Worm (Caenorhabditis elegans): ENCODE results near the gene F53C3.11.
A peak's percentile ranks its signal among the peaks of the same experiment; 100 is the strongest.

Gene F53C3.11

ce11 chrII:3911284-3911683, 4.8 kb upstream of the F53C3.11 start (continued):
- TF ChIP-seq F44E2.7 (GFP tag; IDR thresholded peaks at IDR 0.05): no peak
- TF ChIP-seq nhr-77 (tag; optimal IDR thresholded peaks at IDR 0.05): peak; percentile 84
- no peak for TF ChIP-seq mxl-2 (GFP tag; conservative IDR thresholded peaks at IDR 0.05)
- TF ChIP-seq dmd-6 (GFP tag; IDR thresholded peaks at IDR 0.05): peak; percentile 86
- TF ChIP-seq pqm-1 (tag; optimal IDR thresholded peaks at IDR 0.05): peak; percentile 38
- TF ChIP-seq dve-1 (tag; optimal IDR thresholded peaks at IDR 0.05; ENCODE audit: insufficient read depth): peak; percentile 76
- no peak for TF ChIP-seq nhr-111 (GFP tag; optimal IDR thresholded peaks at IDR 0.05)

DNA sequence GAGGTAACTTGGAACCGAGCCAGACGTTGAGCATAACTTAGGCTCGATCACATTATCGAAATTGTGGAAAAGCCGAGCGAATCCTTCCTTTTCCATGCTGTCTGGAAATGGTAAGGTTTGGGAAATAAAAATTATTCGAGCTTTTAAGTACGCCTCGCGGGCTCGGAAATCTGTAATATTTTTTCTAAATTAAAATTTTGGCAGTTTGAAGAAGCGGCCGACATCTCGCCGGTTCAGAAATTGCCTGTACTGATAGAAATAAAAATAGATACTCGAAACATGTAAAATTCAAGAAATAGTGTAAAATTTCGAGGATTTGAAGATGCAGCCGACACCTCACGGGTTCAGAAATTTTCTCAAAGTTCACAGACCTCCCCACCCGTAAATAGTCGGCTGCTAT, 4.2 kb upstream of the F53C3.11 start, which contains the start of gene bcmo-2:
TSS of gene bcmo-2 (minus strand) at position 101 of the 400 bp plus-strand sequence.
- TF ChIP-seq tag-97 (GFP tag; IDR thresholded peaks at IDR 0.05): no peak
- no peak for TF ChIP-seq daf-8 (GFP tag; IDR thresholded peaks at IDR 0.05)
- no peak for TF ChIP-seq ZK546.5 (tag; optimal IDR thresholded peaks at IDR 0.05)
- no peak for TF ChIP-seq sdz-12 (GFP tag; optimal IDR thresholded peaks at IDR 0.05)
- TF ChIP-seq ces-1 (GFP tag; optimal IDR thresholded peaks at IDR 0.05): no peak
- no peak for TF ChIP-seq rbr-2 (tag; optimal IDR thresholded peaks at IDR 0.05)
- TF ChIP-seq pqm-1 (tag; optimal IDR thresholded peaks at IDR 0.05): no peak
- no peak for TF ChIP-seq arid-1 (GFP tag; conservative IDR thresholded peaks at IDR 0.05)
- TF ChIP-seq nhr-11 (tag; optimal IDR thresholded peaks at IDR 0.05): no peak
- no peak for TF ChIP-seq dmd-6 (GFP tag; IDR thresholded peaks at IDR 0.05)
- TF ChIP-seq lin-15B (tag; optimal IDR thresholded peaks at IDR 0.05): no peak
- no peak for TF ChIP-seq nhr-77 (tag; optimal IDR thresholded peaks at IDR 0.05)
- TF ChIP-seq T20F7.1 (GFP tag; optimal IDR thresholded peaks at IDR 0.05): no peak
- TF ChIP-seq F44E2.7 (GFP tag; IDR thresholded peaks at IDR 0.05): no peak
- TF ChIP-seq T26A8.4 (GFP tag; IDR thresholded peaks at IDR 0.05): no peak
- TF ChIP-seq gei-8 (GFP tag; optimal IDR thresholded peaks at IDR 0.05): no peak
- no peak for TF ChIP-seq dmd-9 (GFP tag; IDR thresholded peaks at IDR 0.05)
- TF ChIP-seq Y75B8A.6 (GFP tag; IDR thresholded peaks at IDR 0.05): no peak

- no peak for TF ChIP-seq dve-1 (tag; optimal IDR thresholded peaks at IDR 0.05; ENCODE audit: insufficient read depth)
- TF ChIP-seq unc-62 (GFP tag; optimal IDR thresholded peaks at IDR 0.05 in 1 of 2): peak in 1 of 2 experiments; percentile 91
- no peak for TF ChIP-seq unc-62 (tag; optimal IDR thresholded peaks at IDR 0.05)
- no peak for TF ChIP-seq vab-7 (GFP tag; IDR thresholded peaks at IDR 0.05)
- no peak for TF ChIP-seq nhr-77 (tag; optimal IDR thresholded peaks at IDR 0.05)
- no peak for TF ChIP-seq mdt-29 (GFP tag; IDR thresholded peaks at IDR 0.05)
These were observed 2.8 kb upstream of the F53C3.11 start for ce11 chrII:3909301-3909700.

DNA sequence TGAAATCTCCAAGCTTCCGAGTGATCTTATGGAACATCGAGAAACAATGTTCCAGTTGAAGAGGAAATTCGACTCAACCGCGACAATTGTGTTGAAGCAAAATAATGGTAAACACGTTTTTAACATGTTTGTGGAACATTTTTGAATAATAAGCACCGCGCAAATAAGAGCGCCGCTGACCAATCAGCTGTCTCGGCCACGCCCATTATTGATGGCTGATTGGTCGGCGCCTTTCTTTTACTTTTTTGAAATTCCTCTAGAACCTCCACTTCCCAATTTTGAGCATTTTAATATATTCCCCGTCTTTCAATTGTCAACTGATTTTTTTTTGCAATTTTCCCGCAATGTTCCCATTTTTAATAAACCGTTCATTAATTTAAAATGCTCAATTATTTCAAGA, 1.6 kb upstream of the F53C3.11 start:
- TF ChIP-seq unc-62 (GFP tag; optimal IDR thresholded peaks at IDR 0.05 in 1 of 2) (peak in 1 of 2 experiments; percentile 59), unc-62 (tag; optimal IDR thresholded peaks at IDR 0.05) (no peak), lin-39 (tag; optimal IDR thresholded peaks at IDR 0.05) (no peak), Y5F2A.4 (GFP tag; optimal IDR thresholded peaks at IDR 0.05) (no peak), F37D6.2 (tag; optimal IDR thresholded peaks at IDR 0.05) (no peak), zip-2 (tag; optimal IDR thresholded peaks at IDR 0.05) (no peak), jun-1 (tag; optimal IDR thresholded peaks at IDR 0.05) (no peak), spr-3 (GFP tag; optimal IDR thresholded peaks at IDR 0.05) (no peak), cey-2 (tag; optimal IDR thresholded peaks at IDR 0.05; ENCODE audit: borderline replicate concordance, insufficient read depth) (no peak)

DNA sequence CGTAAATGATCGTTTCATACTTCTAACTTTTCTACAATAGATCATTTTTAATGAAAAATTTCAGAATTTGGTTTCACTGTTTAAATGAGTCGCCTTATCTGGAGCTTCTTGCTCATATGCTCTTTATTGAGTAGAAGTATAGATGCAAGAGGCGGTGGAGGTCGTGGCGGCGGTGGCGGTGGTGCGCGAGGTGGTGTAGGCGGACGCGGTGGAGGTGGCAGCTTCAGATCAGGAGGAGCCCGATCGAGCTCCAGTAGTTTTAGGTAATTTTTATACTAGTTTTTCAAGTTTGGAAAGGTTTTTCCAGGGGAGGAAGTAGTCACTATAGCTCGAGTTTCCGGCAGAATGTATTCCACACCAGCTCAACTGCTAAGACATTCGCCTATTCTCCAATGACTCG, 3.7 kb downstream of the F53C3.11 start, which contains the start of gene F53C3.3:
TSS of gene F53C3.3 (plus strand) at position 59 of the 400 bp plus-strand sequence.
- TF ChIP-seq set-16 (GFP tag; IDR thresholded peaks at IDR 0.05) (peak; percentile 79), unc-62 (GFP tag; optimal IDR thresholded peaks at IDR 0.05 in 1 of 2) (peak in 1 of 2 experiments; percentile 20), unc-62 (tag; optimal IDR thresholded peaks at IDR 0.05) (no peak), ceh-28 (tag; optimal IDR thresholded peaks at IDR 0.05) (no peak)

Data from whole organism, L4 larva.